Worm (Caenorhabditis elegans): ENCODE measurements around the gene C17B7.4.
"Not testable (repeated sequence)": the region's sequence is repeated elsewhere in the genome, so short reads cannot be mapped to it uniquely, and the experiment has no call there.

ce11 chrV:3367773-3368172, 28.7 kb downstream of the C17B7.4 start, which contains the start of gene C04E12.2:
- TF ChIP-seq flt-1 (GFP tag; IDR thresholded peaks at IDR 0.05); klf-2 (GFP tag; conservative IDR thresholded peaks at IDR 0.05); ztf-29 (GFP tag; IDR thresholded peaks at IDR 0.05); med-1 (GFP tag; optimal IDR thresholded peaks at IDR 0.05; ENCODE audit: insufficient read depth); ztf-23 (GFP tag; IDR thresholded peaks at IDR 0.05); tab-1 (GFP tag; IDR thresholded peaks at IDR 0.05); ref-1 (GFP tag; conservative IDR thresholded peaks at IDR 0.05): not testable (repeated sequence)

All from whole organism, midembryonic.